Worm (Caenorhabditis elegans) whole organism, L4 larva: ENCODE results near the gene act-2.

Experiments used
- T20F7.1 ChIP-seq: fragments of 200-800 bp; sonication (Bioruptor generic); optimal IDR thresholded peaks from 2 replicates; lab custom pipeline; 2018; ENCODE audit warnings: mild to moderate bottlenecking, missing genetic modification characterization, missing compliant biosample characterization
- Y75B8A.6 ChIP-seq: fragments of 200-800 bp; sonication (Bioruptor generic); IDR thresholded peaks from 2 replicates; pipeline ENCODE4 v1.3.6; 2022; ENCODE audit warnings: missing genetic modification reagents, missing genetic modification characterization, missing compliant biosample characterization
- ZK546.5 ChIP-seq, 2 experiments: sonication (generic microtip); optimal IDR thresholded peaks; 2 replicates each; lab custom pipeline; 2017; ENCODE audit warnings: missing biosample characterization in 2 of 2, missing genetic modification characterization in 2 of 2
- ama-1 ChIP-seq: fragments of 150-350 bp; optimal IDR thresholded peaks from 2 replicates; lab custom pipeline; 2014; ENCODE audit warnings: inconsistent platforms, mixed read lengths
- dmd-8 ChIP-seq: fragments of 200-800 bp; sonication (Bioruptor generic); IDR thresholded peaks from 2 replicates; pipeline ENCODE4 v1.3.6; 2022; ENCODE audit warnings: missing genetic modification characterization, missing compliant biosample characterization
- nhr-76 ChIP-seq: fragments of 150-350 bp; optimal IDR thresholded peaks from 2 replicates; lab custom pipeline; 2014; ENCODE audit warnings: missing biosample characterization, missing genetic modification characterization
- unc-39 ChIP-seq: sonication (generic microtip); optimal IDR thresholded peaks from 2 replicates; lab custom pipeline; 2017; ENCODE audit warnings: missing biosample characterization, missing genetic modification characterization
- zip-11 ChIP-seq: fragments of 200-800 bp; sonication (Bioruptor generic); IDR thresholded peaks from 2 replicates; pipeline ENCODE4 v1.3.6; 2022; ENCODE audit warnings: missing genetic modification characterization, missing compliant biosample characterization

- no peak for TF ChIP-seq unc-39
- TF ChIP-seq zip-11 (GFP tag; lab: Robert Waterston, UW): no peak
- TF ChIP-seq dmd-8 (GFP tag; lab: Robert Waterston, UW): no peak
- TF ChIP-seq ZK546.5 (tag; optimal IDR thresholded peaks at IDR 0.05; lab: Kevin White, UChicago): no peak
- no peak for TF ChIP-seq nhr-76 (tag; lab: Kevin White, UChicago)
- TF ChIP-seq ama-1 (lab: Kevin White, UChicago): no peak
- no peak for TF ChIP-seq T20F7.1
- TF ChIP-seq Y75B8A.6 (GFP tag; lab: Robert Waterston, UW): no peak
These were observed 5.7 kb upstream of the act-2 start for ce11 chrV:11083691-11084090.
